Fruit fly (Drosophila melanogaster) whole organism, larva: Measurements from ENCODE around the gene drpr.

ENCODE experiments used
- noc ChIP-seq: fragments of 200-800 bp; sonication (Bioruptor generic); optimal IDR thresholded peaks from 3 replicates; lab custom pipeline; 2019; ENCODE audit warnings: missing biosample characterization, mild to moderate bottlenecking, missing genetic modification characterization, moderate library complexity

drpr gene

DNA sequence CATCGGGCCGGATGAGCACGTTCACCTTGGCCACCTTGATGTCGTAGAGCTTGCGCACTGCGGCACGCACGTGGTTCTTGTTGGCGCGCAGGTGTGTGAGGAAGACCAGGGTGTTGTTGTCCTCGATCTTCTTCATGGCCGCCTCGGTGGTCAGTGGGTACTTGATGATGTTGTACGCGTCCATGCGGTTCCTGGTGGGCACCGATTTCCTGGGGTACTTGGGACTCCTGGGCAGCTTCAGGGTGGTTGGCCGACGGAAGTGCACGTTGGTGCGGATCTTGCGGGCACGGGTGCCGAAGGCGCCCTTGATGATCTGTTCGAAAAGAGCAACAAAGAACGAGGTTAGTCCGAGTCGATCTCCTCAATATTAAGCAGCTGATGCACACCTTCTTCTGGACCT, 63.5 kb downstream of the drpr start:
- TF ChIP-seq noc (tag; lab: Kevin White, UChicago) = no peak
